Fruit fly (Drosophila melanogaster) whole organism, embryonic: Measurements from ENCODE around the gene CG7183.

Experiments
- BtbVII ChIP-seq: fragments of 200-800 bp; sonication (Bioruptor generic); optimal IDR thresholded peaks from 3 replicates; lab custom pipeline; 2017; ENCODE audit warnings: missing biosample characterization, mild to moderate bottlenecking, missing genetic modification characterization
- Bteb2 ChIP-seq: fragments of 200-800 bp; sonication (Bioruptor generic); optimal IDR thresholded peaks from 2 replicates; lab custom pipeline; 2016; ENCODE audit warnings: missing biosample characterization, missing genetic modification characterization
- CG10274 ChIP-seq: fragments of 200-800 bp; sonication (Bioruptor generic); optimal IDR thresholded peaks from 3 replicates; lab custom pipeline; 2017; ENCODE audit warnings: missing biosample characterization, mild to moderate bottlenecking, missing genetic modification characterization
- CG11398 ChIP-seq: fragments of 200-800 bp; sonication (Bioruptor generic); optimal IDR thresholded peaks from 2 replicates; lab custom pipeline; 2016; ENCODE audit warnings: missing biosample characterization, missing genetic modification characterization
- CG12769 ChIP-seq: fragments of 200-800 bp; sonication (Bioruptor generic); optimal IDR thresholded peaks from 2 replicates; lab custom pipeline; 2019; ENCODE audit warnings: missing biosample characterization, mild to moderate bottlenecking, missing genetic modification characterization, moderate library complexity
- CG14667 ChIP-seq: fragments of 200-800 bp; sonication (Bioruptor generic); IDR thresholded peaks from 2 replicates; pipeline ENCODE4 v1.3.6; 2022; ENCODE audit warnings: missing biosample characterization, missing genetic modification characterization
- CG1529 ChIP-seq: fragments of 200-800 bp; sonication (Bioruptor generic); optimal IDR thresholded peaks from 3 replicates; lab custom pipeline; 2018; ENCODE audit warnings: missing biosample characterization, missing genetic modification characterization
- CG15514 ChIP-seq: fragments of 200-800 bp; sonication (Bioruptor generic); optimal IDR thresholded peaks from 3 replicates; lab custom pipeline; 2017; ENCODE audit warnings: missing biosample characterization, missing genetic modification characterization, mild to moderate bottlenecking, moderate library complexity, missing genetic modification reagents
- CG1832 ChIP-seq: fragments of 200-800 bp; sonication (Bioruptor generic); optimal IDR thresholded peaks from 2 replicates; lab custom pipeline; 2017; ENCODE audit warnings: missing biosample characterization, mild to moderate bottlenecking, missing genetic modification characterization, inconsistent platforms
- CG32532 ChIP-seq: fragments of 200-800 bp; sonication (Bioruptor generic); IDR thresholded peaks from 2 replicates; pipeline ENCODE4 v1.3.6; 2022; ENCODE audit warnings: missing biosample characterization, missing genetic modification characterization
- CG34224 ChIP-seq: fragments of 200-800 bp; sonication (Bioruptor generic); IDR thresholded peaks from 3 replicates; pipeline ENCODE4 v1.3.6; 2022; ENCODE audit warnings: missing biosample characterization, missing genetic modification characterization; ENCODE audit not compliant: partially characterized antibody
- CG4328 ChIP-seq: fragments of 200-800 bp; sonication (Bioruptor generic); optimal IDR thresholded peaks from 3 replicates; lab custom pipeline; 2017; ENCODE audit warnings: missing biosample characterization, missing genetic modification reagents, missing genetic modification characterization
- CG8089 ChIP-seq: fragments of 200-800 bp; sonication (Bioruptor generic); optimal IDR thresholded peaks from 3 replicates; lab custom pipeline; 2016; ENCODE audit warnings: missing biosample characterization, missing genetic modification characterization
- CG8359 ChIP-seq: fragments of 200-800 bp; sonication (Bioruptor generic); optimal IDR thresholded peaks from 2 replicates; lab custom pipeline; 2017; ENCODE audit warnings: missing biosample characterization, mild to moderate bottlenecking, missing genetic modification characterization, borderline replicate concordance
- CG8388 ChIP-seq: fragments of 200-800 bp; sonication (Bioruptor generic); optimal IDR thresholded peaks from 2 replicates; lab custom pipeline; 2019; ENCODE audit warnings: missing biosample characterization, mild to moderate bottlenecking, missing genetic modification characterization, moderate library complexity
- CG9437 ChIP-seq: fragments of 200-800 bp; sonication (Bioruptor generic); optimal IDR thresholded peaks from 2 replicates; lab custom pipeline; 2018; ENCODE audit warnings: missing biosample characterization, mild to moderate bottlenecking, missing genetic modification characterization
- Chrac-16 ChIP-seq: fragments of 200-800 bp; sonication (Bioruptor generic); optimal IDR thresholded peaks from 3 replicates; lab custom pipeline; 2016; ENCODE audit warnings: missing biosample characterization, missing genetic modification characterization
- Dref ChIP-seq: fragments of 200-800 bp; sonication (Bioruptor generic); IDR thresholded peaks from 2 replicates; pipeline ENCODE4 v1.3.6; 2022; ENCODE audit warnings: missing biosample characterization, missing genetic modification characterization
- ERR ChIP-seq: fragments of 200-800 bp; sonication (Bioruptor generic); optimal IDR thresholded peaks from 2 replicates; lab custom pipeline; 2016; ENCODE audit warnings: missing biosample characterization, missing genetic modification characterization
- Ets97D ChIP-seq: fragments of 200-800 bp; sonication (Bioruptor generic); optimal IDR thresholded peaks from 3 replicates; lab custom pipeline; 2016; ENCODE audit warnings: missing biosample characterization, missing genetic modification characterization
- Fer3 ChIP-seq: fragments of 200-800 bp; sonication (Bioruptor generic); optimal IDR thresholded peaks from 2 replicates; lab custom pipeline; 2018; ENCODE audit warnings: missing biosample characterization, mild to moderate bottlenecking, missing genetic modification characterization, moderate library complexity
- Gug ChIP-seq: fragments of 200-800 bp; sonication (Bioruptor generic); IDR thresholded peaks from 4 replicates; pipeline ENCODE4 v1.3.6; 2022; ENCODE audit warnings: missing biosample characterization, missing genetic modification characterization
- HLH54F ChIP-seq: fragments of 200-800 bp; sonication (Bioruptor generic); optimal IDR thresholded peaks from 3 replicates; lab custom pipeline; 2016; ENCODE audit warnings: missing biosample characterization, missing genetic modification characterization
- Hr78 ChIP-seq, 2 experiments: fragments of 200-800 bp in 1 of 2; fragments of >200 bp in 1 of 2; sonication (Bioruptor generic) in 1 of 2; optimal IDR thresholded peaks; 2 replicates each; lab custom pipeline; 2017 to 2019; ENCODE audit warnings: missing biosample characterization in 2 of 2, missing genetic modification characterization in 2 of 2, mild to moderate bottlenecking in 1 of 2, moderate library complexity in 1 of 2
- Lhr ChIP-seq: fragments of 200-800 bp; sonication (Bioruptor generic); optimal IDR thresholded peaks from 3 replicates; lab custom pipeline; 2017; ENCODE audit warnings: mild to moderate bottlenecking, missing biosample characterization, missing genetic modification reagents, missing genetic modification characterization
- MESR4 ChIP-seq: fragments of 200-800 bp; sonication (Bioruptor generic); optimal IDR thresholded peaks from 2 replicates; lab custom pipeline; 2018; ENCODE audit warnings: missing biosample characterization, mild to moderate bottlenecking, missing genetic modification characterization, moderate library complexity
- Mad ChIP-seq: fragments of 200-800 bp; sonication (Bioruptor generic); optimal IDR thresholded peaks from 2 replicates; lab custom pipeline; 2016; ENCODE audit warnings: missing biosample characterization, missing genetic modification characterization
- Mes4 ChIP-seq: fragments of 200-800 bp; sonication (Bioruptor generic); optimal IDR thresholded peaks from 2 replicates; lab custom pipeline; 2016; ENCODE audit warnings: missing biosample characterization, missing genetic modification characterization
- NC2β ChIP-seq: fragments of 200-800 bp; sonication (Bioruptor generic); optimal IDR thresholded peaks from 2 replicates; lab custom pipeline; 2016; ENCODE audit warnings: missing biosample characterization, missing genetic modification characterization
- Oaz ChIP-seq: fragments of 200-800 bp; sonication (Bioruptor generic); IDR thresholded peaks from 2 replicates; pipeline ENCODE4 v1.3.6; 2022; ENCODE audit warnings: missing biosample characterization, missing genetic modification characterization
- Optix ChIP-seq: fragments of 200-800 bp; sonication (Bioruptor generic); IDR thresholded peaks from 3 replicates; pipeline ENCODE4 v1.3.6; 2022; ENCODE audit warnings: missing biosample characterization, missing genetic modification characterization
- PHDP ChIP-seq: fragments of 200-800 bp; sonication (Bioruptor generic); optimal IDR thresholded peaks from 3 replicates; lab custom pipeline; 2018; ENCODE audit warnings: missing biosample characterization, mild to moderate bottlenecking, missing genetic modification characterization, moderate library complexity
- Sry-β ChIP-seq: fragments of 200-800 bp; sonication (Bioruptor generic); optimal IDR thresholded peaks from 2 replicates; lab custom pipeline; 2018; ENCODE audit warnings: missing biosample characterization, mild to moderate bottlenecking, missing genetic modification characterization, moderate library complexity
- ase ChIP-seq: fragments of 200-800 bp; sonication (Bioruptor generic); IDR thresholded peaks from 3 replicates; pipeline ENCODE4 v1.3.6; 2022; ENCODE audit warnings: missing biosample characterization, missing genetic modification characterization
- az2 ChIP-seq: fragments of 200-800 bp; sonication (Bioruptor generic); optimal IDR thresholded peaks from 3 replicates; lab custom pipeline; 2016; ENCODE audit warnings: missing biosample characterization, missing genetic modification characterization
- btn ChIP-seq: fragments of 200-800 bp; sonication (Bioruptor generic); optimal IDR thresholded peaks from 2 replicates; lab custom pipeline; 2016; ENCODE audit warnings: missing biosample characterization, missing genetic modification characterization
- corto ChIP-seq: fragments of 200-800 bp; sonication (Bioruptor generic); optimal IDR thresholded peaks from 2 replicates; lab custom pipeline; 2016; ENCODE audit warnings: missing biosample characterization, mild to moderate bottlenecking, missing genetic modification characterization, moderate library complexity
- dmrt99B ChIP-seq: fragments of 200-800 bp; sonication (Bioruptor generic); optimal IDR thresholded peaks from 2 replicates; lab custom pipeline; 2018; ENCODE audit warnings: missing biosample characterization, mild to moderate bottlenecking, missing genetic modification characterization, moderate library complexity
- eyg ChIP-seq: fragments of 200-800 bp; sonication (Bioruptor generic); optimal IDR thresholded peaks from 3 replicates; lab custom pipeline; 2016; ENCODE audit warnings: missing biosample characterization, missing genetic modification characterization
- fd102C ChIP-seq: fragments of 200-800 bp; sonication (Bioruptor generic); optimal IDR thresholded peaks from 2 replicates; lab custom pipeline; 2018; ENCODE audit warnings: missing biosample characterization, mild to moderate bottlenecking, missing genetic modification characterization, moderate library complexity
- fd3F ChIP-seq: fragments of 200-800 bp; sonication (Bioruptor generic); optimal IDR thresholded peaks from 2 replicates; lab custom pipeline; 2018; ENCODE audit warnings: missing biosample characterization, mild to moderate bottlenecking, missing genetic modification characterization, moderate library complexity
- fd64A ChIP-seq: fragments of 200-800 bp; sonication (Bioruptor generic); optimal IDR thresholded peaks from 3 replicates; lab custom pipeline; 2018; ENCODE audit warnings: missing biosample characterization, mild to moderate bottlenecking, missing genetic modification characterization
- fru ChIP-seq: fragments of >200 bp; optimal IDR thresholded peaks from 2 replicates; lab custom pipeline; 2017
- gce ChIP-seq: fragments of 200-800 bp; sonication (Bioruptor generic); IDR thresholded peaks from 3 replicates; pipeline ENCODE4 v1.3.6; 2022; ENCODE audit warnings: missing biosample characterization, missing genetic modification characterization
- h ChIP-seq: fragments of >200 bp; optimal IDR thresholded peaks from 2 replicates; lab custom pipeline; 2017
- hb ChIP-seq: fragments of 200-800 bp; sonication (Bioruptor generic); IDR thresholded peaks from 3 replicates; pipeline ENCODE4 v1.3.6; 2022; ENCODE audit warnings: missing biosample characterization, missing genetic modification characterization; ENCODE audit not compliant: partially characterized antibody
- pzg ChIP-seq: fragments of 200-800 bp; sonication (Bioruptor generic); optimal IDR thresholded peaks from 3 replicates; lab custom pipeline; 2018; ENCODE audit warnings: missing biosample characterization, mild to moderate bottlenecking, missing genetic modification characterization, moderate library complexity
- repo ChIP-seq: fragments of 200-800 bp; sonication (Bioruptor generic); optimal IDR thresholded peaks from 2 replicates; lab custom pipeline; 2016; ENCODE audit warnings: missing biosample characterization, missing genetic modification characterization
- trem ChIP-seq: fragments of 200-800 bp; optimal IDR thresholded peaks from 3 replicates; lab custom pipeline; 2019; ENCODE audit warnings: missing biosample characterization, mild to moderate bottlenecking, missing genetic modification characterization, moderate library complexity
- unc-4 ChIP-seq: fragments of 200-800 bp; sonication (Bioruptor generic); IDR thresholded peaks from 2 replicates; pipeline ENCODE4 v1.3.6; 2022; ENCODE audit warnings: missing biosample characterization, missing genetic modification characterization; ENCODE audit not compliant: partially characterized antibody

The CG7183 gene

dm6 chr3R:18220211-18220749, at the start of gene CG7183, which contains the start of gene CG7988:
CG7183 (minus strand) TSS chr3R:18220699.
CG7988 (plus strand) TSS chr3R:18220526.
- no peak for TF ChIP-seq h (lab: Kevin White, UChicago)
- TF ChIP-seq CG32532, result peak; percentile 99
- peak; percentile 85 for TF ChIP-seq CG15514
- peak; percentile 87 for TF ChIP-seq Mes4 (GFP tag; lab: Kevin White, UChicago)
- TF ChIP-seq trem (tag; lab: Kevin White, UChicago), result peak; percentile 97
- peak; percentile 98 for TF ChIP-seq ase (GFP tag; lab: Robert Waterston, UW)
- no peak for TF ChIP-seq fru
- TF ChIP-seq CG34224 (GFP tag; lab: Robert Waterston, UW), result no peak
- TF ChIP-seq CG4328 (GFP tag; lab: Kevin White, UChicago), result peak; percentile 87
- TF ChIP-seq btn (GFP tag; lab: Kevin White, UChicago), result peak; percentile 78
- peak; percentile 73 for TF ChIP-seq CG10274 (GFP tag; lab: Kevin White, UChicago)
- TF ChIP-seq pzg (GFP tag; lab: Kevin White, UChicago), result peak; percentile 41
- TF ChIP-seq CG12769, result peak; percentile 96
- peak; percentile 56 for TF ChIP-seq MESR4
- peak; percentile 87 for TF ChIP-seq BtbVII
- peak; percentile 95 for TF ChIP-seq fd102C (GFP tag; lab: Kevin White, UChicago)
- TF ChIP-seq NC2β, result peak; percentile 94
- no peak for TF ChIP-seq corto (GFP tag; lab: Kevin White, UChicago)
- peak; percentile 84 for TF ChIP-seq CG11398 (GFP tag; lab: Kevin White, UChicago)
- peak; percentile 85 for TF ChIP-seq ERR (GFP tag; lab: Kevin White, UChicago)
- peak; percentile 20; the same call in 1 of the 2 replicates for TF ChIP-seq unc-4 (GFP tag; lab: Robert Waterston, UW)
- TF ChIP-seq hb (GFP tag; lab: Robert Waterston, UW), result no peak
- peak; percentile 98 for TF ChIP-seq fd3F
- TF ChIP-seq repo (GFP tag; lab: Kevin White, UChicago), result peak; percentile 88
- TF ChIP-seq CG8388 (GFP tag; lab: Kevin White, UChicago), result peak; percentile 98
- peak; percentile 95 for TF ChIP-seq Gug (GFP tag; lab: Robert Waterston, UW)
- peak; percentile 65 for TF ChIP-seq Sry-β (GFP tag; lab: Kevin White, UChicago)
- peak; percentile 94 for TF ChIP-seq Lhr (GFP tag; lab: Kevin White, UChicago)
- TF ChIP-seq dmrt99B, result peak; percentile 98
- peak; percentile 95 for TF ChIP-seq Oaz (GFP tag; lab: Robert Waterston, UW)
- peak in 1 of 2 experiments; percentile 92 for TF ChIP-seq Hr78 (GFP tag; optimal IDR thresholded peaks at IDR 0.05; lab: Kevin White, UChicago)
- peak; percentile 99 for TF ChIP-seq CG14667
- TF ChIP-seq PHDP, result peak; percentile 98
- peak; percentile 99 for TF ChIP-seq az2 (GFP tag; lab: Kevin White, UChicago)
- TF ChIP-seq CG9437 (GFP tag; lab: Kevin White, UChicago), result peak; percentile 95
- TF ChIP-seq Bteb2, result peak; percentile 97
- peak; percentile 60 for TF ChIP-seq fd64A (GFP tag; lab: Kevin White, UChicago)
- TF ChIP-seq eyg, result peak; percentile 89
- TF ChIP-seq Fer3, result peak; percentile 98
- peak; percentile 96 for TF ChIP-seq Mad (GFP tag; lab: Kevin White, UChicago)
- TF ChIP-seq Ets97D (GFP tag; lab: Kevin White, UChicago), result peak; percentile 83
- TF ChIP-seq Optix, result no peak
- peak; percentile 80 for TF ChIP-seq CG8359
- peak; percentile 94 for TF ChIP-seq CG1529 (GFP tag; lab: Kevin White, UChicago)
- peak; percentile 94 for TF ChIP-seq HLH54F
- TF ChIP-seq CG8089 (GFP tag; lab: Kevin White, UChicago), result peak; percentile 94
- TF ChIP-seq Chrac-16 (GFP tag; lab: Kevin White, UChicago), result peak; percentile 98
- no peak for TF ChIP-seq CG1832
- peak; percentile 96 for TF ChIP-seq gce
- TF ChIP-seq Dref (GFP tag; lab: Robert Waterston, UW), result peak; percentile 38; the same call in 1 of the 2 replicates
